Fruit fly (Drosophila melanogaster) whole organism, pupa: ENCODE results near the gene CG14711.

Source experiments
- CG10348 ChIP-seq: fragments of 200-800 bp; sonication (Bioruptor generic); IDR thresholded peaks from 2 replicates; pipeline ENCODE4 v1.3.6; 2022; ENCODE audit warnings: missing biosample characterization, missing genetic modification characterization
- CG12605 ChIP-seq: fragments of 200-800 bp; sonication (Bioruptor generic); IDR thresholded peaks from 2 replicates; pipeline ENCODE4 v1.3.6; 2022; ENCODE audit warnings: missing biosample characterization, missing genetic modification characterization
- CG15710 ChIP-seq: fragments of 200-800 bp; sonication (Bioruptor generic); optimal IDR thresholded peaks from 2 replicates; lab custom pipeline; 2018; ENCODE audit warnings: missing biosample characterization, mild to moderate bottlenecking, missing genetic modification characterization, moderate library complexity
- CG32121 ChIP-seq: fragments of 200-800 bp; sonication (Bioruptor generic); IDR thresholded peaks from 2 replicates; pipeline ENCODE4 v1.3.6; 2022; ENCODE audit warnings: missing biosample characterization, missing genetic modification characterization
- CG8301 ChIP-seq: fragments of 200-800 bp; sonication (Bioruptor generic); optimal IDR thresholded peaks from 2 replicates; lab custom pipeline; 2018; ENCODE audit warnings: missing biosample characterization, mild to moderate bottlenecking, missing genetic modification characterization
- EcR ChIP-seq: fragments of 200-800 bp; sonication (Bioruptor generic); optimal IDR thresholded peaks from 3 replicates; lab custom pipeline; 2019; ENCODE audit warnings: missing biosample characterization, missing genetic modification characterization, mild to moderate bottlenecking, moderate library complexity, missing genetic modification reagents
- Ets98B ChIP-seq: fragments of 200-800 bp; sonication (Bioruptor generic); IDR thresholded peaks from 2 replicates; pipeline ENCODE4 v1.3.6; 2022; ENCODE audit warnings: missing biosample characterization, missing genetic modification characterization
- Snoo ChIP-seq: fragments of 200-800 bp; sonication (Bioruptor generic); optimal IDR thresholded peaks from 3 replicates; lab custom pipeline; 2017; ENCODE audit warnings: missing biosample characterization, mild to moderate bottlenecking, missing genetic modification characterization, inconsistent platforms
- fd96Ca ChIP-seq: fragments of 200-800 bp; sonication (Bioruptor generic); IDR thresholded peaks from 3 replicates; pipeline ENCODE4 v1.3.6; 2022; ENCODE audit warnings: missing biosample characterization, missing genetic modification characterization

DNA sequence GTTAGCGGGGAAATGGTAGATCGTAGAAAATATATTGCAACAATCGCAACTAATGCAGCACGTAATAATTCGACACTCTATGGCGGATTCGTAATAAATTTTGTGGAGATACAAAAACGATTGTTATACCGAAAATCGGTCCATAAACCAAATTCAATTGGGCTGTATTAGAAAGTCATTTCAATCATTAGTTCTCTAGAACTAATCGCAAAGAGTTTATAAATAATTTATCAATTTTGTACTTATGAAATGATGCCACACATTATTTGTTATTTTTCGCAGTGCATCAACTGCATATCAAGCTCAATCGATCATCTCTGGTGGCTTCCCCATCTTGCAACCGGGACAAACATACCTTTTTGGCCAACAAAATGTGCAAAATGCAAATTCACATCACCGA is 10.7 kb upstream of the CG14711 start:
- no peak for TF ChIP-seq EcR (GFP tag; lab: Kevin White, UChicago)
- TF ChIP-seq CG8301 (tag; lab: Kevin White, UChicago) = peak; percentile 14
- no peak for TF ChIP-seq Snoo (tag; lab: Kevin White, UChicago)
- TF ChIP-seq CG32121 = no peak
- no peak for TF ChIP-seq CG10348 (GFP tag; lab: Robert Waterston, UW)
- no peak for TF ChIP-seq Ets98B (GFP tag; lab: Robert Waterston, UW)
- no peak for TF ChIP-seq CG12605
- TF ChIP-seq CG15710 (tag; lab: Kevin White, UChicago) = no peak
- no peak for TF ChIP-seq fd96Ca
